In the genomic region with DNA sequence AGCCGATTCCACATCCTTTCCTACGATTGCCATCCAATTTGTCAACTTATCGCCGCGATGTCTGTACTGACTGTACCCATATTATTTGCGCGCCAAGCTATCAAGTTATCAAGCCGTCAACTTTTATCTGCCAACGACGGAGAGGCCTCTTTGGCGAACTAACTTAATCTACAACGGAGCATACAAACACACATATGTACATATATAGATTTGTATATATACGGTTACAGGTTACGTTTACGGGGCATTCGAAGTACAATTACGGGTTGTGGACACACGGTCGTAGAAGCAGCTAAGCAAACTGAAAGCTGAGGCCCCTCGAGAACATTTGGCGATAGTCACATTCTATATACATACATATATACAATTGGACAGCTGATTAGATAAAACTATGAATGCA, we compare ENCODE assay signal across 4 fruit fly cellular contexts.
A peak's percentile ranks its signal among the peaks of the same experiment; 100 is the strongest.
TF ChIP-seq lines count a peak whose summit lies in the region.

No protein-coding gene starts in this region.

- TF ChIP-seq CTCF in whole organism, embryonic (GFP tag; optimal IDR thresholded peaks at IDR 0.05; lab: Kevin White, UChicago): no peak

TF ChIP-seq in whole organism, adult, 20 proteins besides CTCF, POLR2A, EP300 and RAD21:
- peak; percentile 77 for TF ChIP-seq Mnt (GFP tag; optimal IDR thresholded peaks at IDR 0.05; lab: Kevin White, UChicago)
- TF ChIP-seq CG12768 (GFP tag; optimal IDR thresholded peaks at IDR 0.05; lab: Kevin White, UChicago): peak; percentile 67
- no peak for TF ChIP-seq CG1620 (GFP tag; optimal IDR thresholded peaks at IDR 0.05; lab: Kevin White, UChicago)
- no peak for TF ChIP-seq bab1 (GFP tag; optimal IDR thresholded peaks at IDR 0.05; lab: Kevin White, UChicago)
- peak; percentile 91 for TF ChIP-seq cic (GFP tag; optimal IDR thresholded peaks at IDR 0.05; lab: Kevin White, UChicago)
- peak; percentile 17 for TF ChIP-seq pad (GFP tag; optimal IDR thresholded peaks at IDR 0.05; lab: Kevin White, UChicago)
- TF ChIP-seq tj (GFP tag; optimal IDR thresholded peaks at IDR 0.05; lab: Kevin White, UChicago): no peak
- TF ChIP-seq CG11617 (GFP tag; optimal IDR thresholded peaks at IDR 0.05; lab: Kevin White, UChicago): peak; percentile 41
- peak; percentile 96 for TF ChIP-seq kay (GFP tag; lab: Kevin White, UChicago; ENCODE audit: borderline replicate concordance)
- no peak for TF ChIP-seq CG14711 (tag; optimal IDR thresholded peaks at IDR 0.05; lab: Kevin White, UChicago)
- no peak for TF ChIP-seq Clk (GFP tag; optimal IDR thresholded peaks at IDR 0.05; lab: Kevin White, UChicago)
- TF ChIP-seq Crg-1 (GFP tag; optimal IDR thresholded peaks at IDR 0.05; lab: Kevin White, UChicago): peak; percentile 31
- TF ChIP-seq CG7101 (tag; optimal IDR thresholded peaks at IDR 0.05; lab: Kevin White, UChicago): peak; percentile 68
- TF ChIP-seq CG7045 (GFP tag; optimal IDR thresholded peaks at IDR 0.05; lab: Kevin White, UChicago): peak; percentile 26
- TF ChIP-seq Hr96 (GFP tag; optimal IDR thresholded peaks at IDR 0.05; lab: Kevin White, UChicago): peak; percentile 35
- TF ChIP-seq CG5204 (GFP tag; optimal IDR thresholded peaks at IDR 0.05; lab: Kevin White, UChicago): no peak
- TF ChIP-seq ovo (GFP tag; optimal IDR thresholded peaks at IDR 0.05; lab: Kevin White, UChicago): peak; percentile 76
- TF ChIP-seq CG33017 (tag; optimal IDR thresholded peaks at IDR 0.05; lab: Kevin White, UChicago): peak; percentile 50
- TF ChIP-seq cnc (optimal IDR thresholded peaks at IDR 0.05; lab: Kevin White, UChicago): no peak
- TF ChIP-seq toe (GFP tag; optimal IDR thresholded peaks at IDR 0.05; lab: Kevin White, UChicago): peak; percentile 9

TF ChIP-seq in whole organism, embryonic, 481 proteins besides CTCF, POLR2A, EP300 and RAD21 (continues in another document):
- peak in 1 of 2 experiments; percentile 19 for TF ChIP-seq Pdp1 (GFP tag; optimal IDR thresholded peaks at IDR 0.05; lab: Kevin White, UChicago)
- TF ChIP-seq gem (tag; optimal IDR thresholded peaks at IDR 0.05; lab: Kevin White, UChicago): peak; percentile 9
- TF ChIP-seq schlank (tag; optimal IDR thresholded peaks at IDR 0.05; lab: Kevin White, UChicago): peak; percentile 64
- TF ChIP-seq CrebB (tag; optimal IDR thresholded peaks at IDR 0.05; lab: Kevin White, UChicago): peak; percentile 71
- TF ChIP-seq sens (GFP tag; lab: Kevin White, UChicago): peak; percentile 75
- TF ChIP-seq CG17912 (GFP tag; optimal IDR thresholded peaks at IDR 0.05; lab: Kevin White, UChicago): peak; percentile 21
- peak; percentile 45; the same call in 1 of the 2 replicates for TF ChIP-seq sob (GFP tag; IDR thresholded peaks at IDR 0.05; lab: Robert Waterston, UW)
- peak; percentile 79 for TF ChIP-seq Hmr (GFP tag; optimal IDR thresholded peaks at IDR 0.05; lab: Kevin White, UChicago)
- TF ChIP-seq unpg (GFP tag; optimal IDR thresholded peaks at IDR 0.05; lab: Kevin White, UChicago): peak; percentile 26
- TF ChIP-seq CG15601 (tag; optimal IDR thresholded peaks at IDR 0.05; lab: Kevin White, UChicago): peak; percentile 32
- TF ChIP-seq CG18599 (GFP tag; optimal IDR thresholded peaks at IDR 0.05; lab: Kevin White, UChicago): peak; percentile 85
- peak; percentile 66 for TF ChIP-seq CG12769 (tag; optimal IDR thresholded peaks at IDR 0.05; lab: Kevin White, UChicago)
- peak; percentile 63 for TF ChIP-seq CG15514 (GFP tag; optimal IDR thresholded peaks at IDR 0.05; lab: Kevin White, UChicago)
- peak; percentile 52 for TF ChIP-seq CG6813 (GFP tag; optimal IDR thresholded peaks at IDR 0.05; lab: Kevin White, UChicago)
- TF ChIP-seq onecut (GFP tag; IDR thresholded peaks at IDR 0.05; lab: Robert Waterston, UW): 0 out of 2 replicates have a peak, but pooled peaks have one; percentile 24
- no peak for TF ChIP-seq CG2129 (GFP tag; IDR thresholded peaks at IDR 0.05; lab: Robert Waterston, UW; ENCODE audit: partially characterized antibody)
- peak; percentile 29 for TF ChIP-seq CG7928 (GFP tag; optimal IDR thresholded peaks at IDR 0.05; lab: Kevin White, UChicago)
- TF ChIP-seq CG13296 (GFP tag; optimal IDR thresholded peaks at IDR 0.05; lab: Kevin White, UChicago): peak; percentile 62
- peak in 1 of 2 experiments; percentile 19 for TF ChIP-seq insv (GFP tag; optimal IDR thresholded peaks at IDR 0.05; lab: Kevin White, UChicago)
- no peak for TF ChIP-seq CG2875 (GFP tag; optimal IDR thresholded peaks at IDR 0.05; lab: Kevin White, UChicago)
- peak; percentile 74 for TF ChIP-seq CG3281 (GFP tag; optimal IDR thresholded peaks at IDR 0.05; lab: Kevin White, UChicago)
- no peak for TF ChIP-seq Mad (GFP tag; optimal IDR thresholded peaks at IDR 0.05; lab: Kevin White, UChicago)

TF ChIP-seq in whole organism, prepupa, 60 proteins besides CTCF, POLR2A, EP300 and RAD21:
- TF ChIP-seq svp (GFP tag; lab: Kevin White, UChicago) (peak; percentile 67), fkh (GFP tag; optimal IDR thresholded peaks at IDR 0.05; lab: Kevin White, UChicago) (peak; percentile 85), CG10631 (GFP tag; optimal IDR thresholded peaks at IDR 0.05; lab: Kevin White, UChicago) (no peak)

TF ChIP-seq in whole organism, wandering third instar larva, 38 proteins besides CTCF, POLR2A, EP300 and RAD21:
- TF ChIP-seq br (GFP tag; optimal IDR thresholded peaks at IDR 0.05; lab: Kevin White, UChicago) (peak; percentile 18), OdsH (GFP tag; optimal IDR thresholded peaks at IDR 0.05; lab: Kevin White, UChicago) (peak; percentile 16), h (GFP tag; optimal IDR thresholded peaks at IDR 0.05; lab: Kevin White, UChicago) (no peak)
TF ChIP-seq in whole organism, wandering third instar larva: peak in this region for 2.
